Worm (Caenorhabditis elegans): ENCODE data around the gene cfim-2.

DNA sequence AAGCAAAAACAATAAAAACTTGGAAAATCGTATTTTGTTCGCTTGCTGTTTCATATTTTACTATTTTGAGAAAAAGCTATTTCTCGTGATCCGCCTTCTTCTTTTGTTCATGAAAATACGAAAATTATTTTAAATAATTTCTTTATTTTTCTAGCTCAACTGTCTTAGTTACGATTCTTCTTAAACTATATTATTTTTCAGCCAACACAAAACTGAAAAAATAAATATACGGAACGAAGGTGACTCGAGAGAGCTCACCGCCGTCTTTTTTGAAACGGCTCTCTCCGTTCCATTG lies 49.2 kb downstream of the cfim-2 start, which contains the start of gene pdzd-8:
- TF ChIP-seq mdl-1 (tag; optimal IDR thresholded peaks at IDR 0.05) (no peak), lsy-2 (tag; optimal IDR thresholded peaks at IDR 0.05) (no peak), lin-13 (GFP tag; optimal IDR thresholded peaks at IDR 0.05) (no peak), dmd-4 (tag; optimal IDR thresholded peaks at IDR 0.05) (no peak), unc-62 (GFP tag; optimal IDR thresholded peaks at IDR 0.05) (no peak), ztf-1 (GFP tag; conservative IDR thresholded peaks at IDR 0.05) (no peak), unc-39 (tag; optimal IDR thresholded peaks at IDR 0.05) (no peak)

Data from whole organism, L2 larva.